Worm (Caenorhabditis elegans) whole organism, midembryonic: ENCODE measurements around the gene miz-1.

Experiments used
- T22C8.4 ChIP-seq: fragments of 200-800 bp; sonication (Bioruptor generic); IDR thresholded peaks from 2 replicates; pipeline ENCODE4 v1.3.6; 2022; ENCODE audit warnings: missing genetic modification characterization, missing compliant biosample characterization
- med-1 ChIP-seq: sonication (generic microtip); optimal IDR thresholded peaks from 2 replicates; lab custom pipeline; 2017; ENCODE audit warnings: missing genetic modification characterization, mild to moderate bottlenecking, missing compliant biosample characterization, antibody characterized with exemption, missing genetic modification reagents; ENCODE audit not compliant: insufficient read depth
- tab-1 ChIP-seq: fragments of 200-800 bp; sonication (Bioruptor generic); IDR thresholded peaks from 2 replicates; pipeline ENCODE4 v1.3.6; 2022; ENCODE audit warnings: missing genetic modification characterization, missing compliant biosample characterization

DNA sequence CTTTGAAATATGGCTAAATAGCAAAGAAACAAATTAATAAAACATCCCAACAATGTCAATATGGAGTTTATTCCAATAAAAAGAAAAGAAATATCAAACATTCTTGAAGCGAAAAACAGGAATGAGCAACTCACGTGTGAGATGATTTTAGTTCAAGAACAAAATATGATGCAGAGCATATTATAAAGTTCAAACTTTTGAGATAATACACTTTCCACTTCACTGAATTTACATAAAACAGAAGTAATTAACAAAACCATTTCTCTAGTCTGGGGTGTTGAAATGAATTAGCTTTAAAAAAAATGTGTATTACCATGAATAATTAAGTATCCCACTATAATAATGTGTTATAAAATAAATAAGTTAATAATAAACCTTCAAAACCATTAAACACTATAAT is 25.5 kb upstream of the miz-1 start, which contains the start of gene srd-7:
- TF ChIP-seq tab-1 = no peak
- TF ChIP-seq T22C8.4 = no peak
- TF ChIP-seq med-1 (GFP tag; lab: Kevin White, UChicago) = no peak
